Fruit fly (Drosophila melanogaster) Kc167 (cell line): ENCODE measurements around the gene CG12992.

Experiments
- h ChIP-seq: fragments of >200 bp; optimal IDR thresholded peaks from 3 replicates; lab custom pipeline; 2018; ENCODE audit warnings: missing external identifiers
- ttk ChIP-seq: sonication (Bioruptor generic); optimal IDR thresholded peaks from 2 replicates; lab custom pipeline; 2017; ENCODE audit warnings: missing external identifiers

- TF ChIP-seq h (lab: Kevin White, UChicago) (no peak), ttk (lab: Kevin White, UChicago) (no peak)
Measured at dm6 chrX:17578124-17578523, 10.5 kb upstream of the CG12992 start.
